Worm (Caenorhabditis elegans): Measurements from ENCODE around the gene Y57G7A.3.

Y57G7A.3 gene

ce11 chrII:1309892-1310516, 24.4 kb downstream of the Y57G7A.3 start, which contains the start of the genes alh-6 and fcho-1 (continued):
- TF ChIP-seq gmeb-1 (tag; optimal IDR thresholded peaks at IDR 0.05) (no peak), nhr-77 (tag; optimal IDR thresholded peaks at IDR 0.05) (no peak), mbf-1 (tag; optimal IDR thresholded peaks at IDR 0.05) (no peak), alr-1 (tag; optimal IDR thresholded peaks at IDR 0.05) (no peak), sma-3 (GFP tag; optimal IDR thresholded peaks at IDR 0.05) (no peak), ceh-16 (tag; optimal IDR thresholded peaks at IDR 0.05) (no peak), egl-27 (tag; optimal IDR thresholded peaks at IDR 0.05) (no peak), nhr-12 (tag; optimal IDR thresholded peaks at IDR 0.05) (no peak), fos-1 (tag; optimal IDR thresholded peaks at IDR 0.05) (no peak), crh-2 (tag; optimal IDR thresholded peaks at IDR 0.05) (peak; percentile 1), elt-1 (tag; optimal IDR thresholded peaks at IDR 0.05) (no peak), unc-39 (tag; optimal IDR thresholded peaks at IDR 0.05) (no peak), C34F6.9 (tag; optimal IDR thresholded peaks at IDR 0.05) (peak; percentile 31), nhr-11 (tag; optimal IDR thresholded peaks at IDR 0.05) (no peak)

- TF ChIP-seq nhr-10 (tag; optimal IDR thresholded peaks at IDR 0.05) (no peak), nhr-6 (tag; optimal IDR thresholded peaks at IDR 0.05) (no peak), blmp-1 (tag; optimal IDR thresholded peaks at IDR 0.05; ENCODE audit: insufficient read depth) (peak; percentile 29), elt-3 (tag; optimal IDR thresholded peaks at IDR 0.05) (no peak), fos-1 (tag; optimal IDR thresholded peaks at IDR 0.05) (peak; percentile 28)
Measured at ce11 chrII:1315245-1315644, 29.7 kb downstream of the Y57G7A.3 start.

ce11 chrII:1320412-1320811, 34.8 kb downstream of the Y57G7A.3 start:
- TF ChIP-seq snpc-4 (tag; optimal IDR thresholded peaks at IDR 0.05) (peak; percentile 79), fos-1 (tag; optimal IDR thresholded peaks at IDR 0.05) (peak; percentile 72), ZK546.5 (tag; optimal IDR thresholded peaks at IDR 0.05) (peak; percentile 98), alr-1 (tag; optimal IDR thresholded peaks at IDR 0.05) (no peak), ztf-1 (GFP tag; conservative IDR thresholded peaks at IDR 0.05) (no peak), nhr-6 (tag; optimal IDR thresholded peaks at IDR 0.05) (peak; percentile 89), elt-1 (tag; optimal IDR thresholded peaks at IDR 0.05) (peak; percentile 5), C34F6.9 (tag; optimal IDR thresholded peaks at IDR 0.05) (peak; percentile 95), sma-9 (GFP tag; optimal IDR thresholded peaks at IDR 0.05) (peak; percentile 95), sma-9 (tag; optimal IDR thresholded peaks at IDR 0.05) (no peak), aly-2 (tag; optimal IDR thresholded peaks at IDR 0.05) (no peak), nhr-237 (tag; optimal IDR thresholded peaks at IDR 0.05) (peak; percentile 62), lsy-2 (tag; optimal IDR thresholded peaks at IDR 0.05) (peak; percentile 91 to 97), ceh-82 (tag; optimal IDR thresholded peaks at IDR 0.05) (peak; percentile 76), mbf-1 (tag; optimal IDR thresholded peaks at IDR 0.05) (peak; percentile 47), sem-4 (tag; optimal IDR thresholded peaks at IDR 0.05) (peak; percentile 92), nhr-25 (tag; optimal IDR thresholded peaks at IDR 0.05) (peak; percentile 98), lin-13 (GFP tag; optimal IDR thresholded peaks at IDR 0.05) (peak; percentile 96), nhr-11 (tag; optimal IDR thresholded peaks at IDR 0.05) (no peak), F13H6.1 (tag; optimal IDR thresholded peaks at IDR 0.05) (peak; percentile 97), lin-39 (tag; optimal IDR thresholded peaks at IDR 0.05) (no peak), skn-1 (tag; optimal IDR thresholded peaks at IDR 0.05) (peak; percentile 73), blmp-1 (tag; optimal IDR thresholded peaks at IDR 0.05; ENCODE audit: insufficient read depth) (peak; percentile 86), ama-1 (optimal IDR thresholded peaks at IDR 0.05) (peak; percentile 73), nhr-12 (tag; optimal IDR thresholded peaks at IDR 0.05) (peak; percentile 5), ztf-11 (tag; optimal IDR thresholded peaks at IDR 0.05) (no peak), unc-62 (GFP tag; optimal IDR thresholded peaks at IDR 0.05) (peak; percentile 46), nhr-21 (tag; optimal IDR thresholded peaks at IDR 0.05) (peak; percentile 95), nhr-23 (tag; optimal IDR thresholded peaks at IDR 0.05) (no peak), elt-3 (tag; optimal IDR thresholded peaks at IDR 0.05) (no peak), gmeb-1 (tag; optimal IDR thresholded peaks at IDR 0.05) (peak; percentile 99), zag-1 (tag; optimal IDR thresholded peaks at IDR 0.05) (peak; percentile 88), nhr-77 (tag; optimal IDR thresholded peaks at IDR 0.05) (peak; percentile 70), nhr-129 (tag; optimal IDR thresholded peaks at IDR 0.05) (peak; percentile 92), Y55F3AM.14 (GFP tag; optimal IDR thresholded peaks at IDR 0.05) (peak; percentile 91), unc-39 (tag; optimal IDR thresholded peaks at IDR 0.05) (no peak), ceh-16 (tag; optimal IDR thresholded peaks at IDR 0.05) (peak; percentile 89), mab-5 (tag; optimal IDR thresholded peaks at IDR 0.05) (peak; percentile 92), ztf-4 (tag; optimal IDR thresholded peaks at IDR 0.05) (peak; percentile 78), peb-1 (tag; optimal IDR thresholded peaks at IDR 0.05) (no peak), mdl-1 (tag; optimal IDR thresholded peaks at IDR 0.05) (peak in 1 of 2 experiments; percentile 55), nhr-10 (tag; optimal IDR thresholded peaks at IDR 0.05) (peak; percentile 81), unc-55 (GFP tag; optimal IDR thresholded peaks at IDR 0.05) (peak; percentile 98), R02D3.7 (tag; optimal IDR thresholded peaks at IDR 0.05) (peak; percentile 48), dmd-4 (tag; optimal IDR thresholded peaks at IDR 0.05) (peak; percentile 17)

All from whole organism, L2 larva.